Fruit fly (Drosophila melanogaster): ENCODE results near the gene CG15631.

Gene CG15631

DNA sequence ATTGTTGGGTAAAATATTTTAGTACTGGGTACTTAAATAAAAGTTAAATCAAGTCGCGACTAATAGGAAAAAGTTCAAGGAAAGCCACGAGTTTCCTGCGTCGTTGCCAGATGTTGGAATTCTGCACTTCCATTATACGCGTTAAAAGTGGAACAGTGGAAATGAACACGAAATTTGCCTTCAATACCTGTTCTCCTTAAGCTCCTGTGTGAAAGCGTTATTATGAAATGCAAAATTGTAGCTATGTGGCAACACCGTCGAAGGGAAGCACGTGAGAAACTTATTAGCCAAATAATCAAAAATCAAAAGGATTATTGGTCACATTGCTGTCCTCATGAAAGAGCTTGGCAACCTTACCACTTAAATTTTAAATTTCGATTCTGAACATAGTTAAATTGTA is 43.7 kb downstream of the CG15631 start, which contains the start of gene CG3251:
TSS of gene CG3251 (minus strand) at position 101 of the 400 bp plus-strand sequence.
- TF ChIP-seq Mio (GFP tag; optimal IDR thresholded peaks at IDR 0.05) = no peak
- TF ChIP-seq Myc (optimal IDR thresholded peaks at IDR 0.05) = no peak
- TF ChIP-seq Rel (GFP tag; optimal IDR thresholded peaks at IDR 0.05) = no peak
- no peak for TF ChIP-seq Rel (tag; optimal IDR thresholded peaks at IDR 0.05)
- no peak for TF ChIP-seq HLH106 (tag; optimal IDR thresholded peaks at IDR 0.05)
- no peak for TF ChIP-seq GATAd (GFP tag; optimal IDR thresholded peaks at IDR 0.05)
- no peak for TF ChIP-seq tai (GFP tag; optimal IDR thresholded peaks at IDR 0.05)
- no peak for TF ChIP-seq h (GFP tag; optimal IDR thresholded peaks at IDR 0.05)
- TF ChIP-seq sv (GFP tag; optimal IDR thresholded peaks at IDR 0.05) = no peak
- TF ChIP-seq Hr83 (GFP tag; optimal IDR thresholded peaks at IDR 0.05; ENCODE audit: poor library complexity, severe bottlenecking) = no peak
- no peak for TF ChIP-seq pan (optimal IDR thresholded peaks at IDR 0.05)
- TF ChIP-seq CG32264 (GFP tag; optimal IDR thresholded peaks at IDR 0.05) = no peak
- TF ChIP-seq Hnf4 (GFP tag; optimal IDR thresholded peaks at IDR 0.05) = no peak
- no peak for TF ChIP-seq CG9705 (GFP tag; optimal IDR thresholded peaks at IDR 0.05)
- no peak for TF ChIP-seq woc (GFP tag; optimal IDR thresholded peaks at IDR 0.05)
- no peak for TF ChIP-seq jim (GFP tag; optimal IDR thresholded peaks at IDR 0.05)
- TF ChIP-seq Hr78 (GFP tag; optimal IDR thresholded peaks at IDR 0.05) = no peak
- TF ChIP-seq OdsH (GFP tag; optimal IDR thresholded peaks at IDR 0.05) = no peak
- TF ChIP-seq dmrt93B (GFP tag; optimal IDR thresholded peaks at IDR 0.05) = no peak
- no peak for TF ChIP-seq foxo (GFP tag; optimal IDR thresholded peaks at IDR 0.05)

DNA sequence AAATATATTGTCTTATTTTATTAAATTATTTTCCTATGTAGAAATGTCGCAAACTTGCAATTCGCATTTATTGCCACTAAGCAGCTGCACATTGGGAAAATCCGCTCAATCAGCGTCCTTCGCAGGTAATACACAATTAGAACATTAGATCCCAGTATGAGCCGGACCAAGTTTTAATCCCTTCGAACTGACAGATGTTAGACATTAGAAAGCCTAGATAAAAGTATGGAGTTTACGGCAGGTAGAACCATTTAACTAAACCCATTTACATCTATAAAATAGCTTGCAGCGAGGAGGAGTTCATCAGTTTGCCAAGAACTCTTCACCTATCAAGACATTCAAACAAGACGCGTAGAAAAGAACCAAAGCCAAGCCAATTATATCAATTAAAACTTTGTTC is 47.0 kb downstream of the CG15631 start, which contains the start of gene Elba3:
TSS of gene Elba3 (plus strand) at position 301 of the 400 bp plus-strand sequence.
- TF ChIP-seq pan (optimal IDR thresholded peaks at IDR 0.05) = no peak
- TF ChIP-seq Hr83 (GFP tag; optimal IDR thresholded peaks at IDR 0.05; ENCODE audit: poor library complexity, severe bottlenecking) = no peak
- TF ChIP-seq usp (GFP tag; optimal IDR thresholded peaks at IDR 0.05) = no peak
- no peak for TF ChIP-seq Dfd (GFP tag; optimal IDR thresholded peaks at IDR 0.05)

DNA sequence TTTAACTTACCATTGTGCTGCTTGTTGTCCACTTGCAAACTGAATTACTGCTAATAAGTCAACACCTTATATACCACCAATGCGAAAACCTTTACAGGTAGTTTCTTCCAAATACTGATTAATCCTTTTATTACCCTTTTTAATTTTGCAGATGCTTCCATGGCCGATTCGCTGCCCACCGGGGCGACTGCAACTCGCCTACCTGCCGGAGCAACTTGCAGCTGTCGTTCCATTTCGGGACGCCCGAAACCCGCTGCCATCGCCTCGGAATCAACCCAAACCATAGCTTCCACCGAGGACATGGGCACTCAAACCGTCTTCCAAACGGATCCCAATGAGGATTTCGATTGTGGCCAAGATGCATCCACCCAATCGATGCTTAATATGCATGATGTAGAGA is 49.9 kb downstream of the CG15631 start, which contains the start of gene Elba1:
TSS of gene Elba1 (minus strand) at position 101 of the 400 bp plus-strand sequence.
- no peak for TF ChIP-seq woc (GFP tag; optimal IDR thresholded peaks at IDR 0.05)
- no peak for TF ChIP-seq CG9705 (GFP tag; optimal IDR thresholded peaks at IDR 0.05)
- TF ChIP-seq dmrt93B (GFP tag; optimal IDR thresholded peaks at IDR 0.05) = no peak
- no peak for TF ChIP-seq Sp1 (GFP tag; optimal IDR thresholded peaks at IDR 0.05)
- no peak for TF ChIP-seq N (GFP tag; optimal IDR thresholded peaks at IDR 0.05)
- no peak for TF ChIP-seq Myc (optimal IDR thresholded peaks at IDR 0.05)
